Fruit fly (Drosophila melanogaster): ENCODE results near the gene Alp1.

Alp1 gene

DNA sequence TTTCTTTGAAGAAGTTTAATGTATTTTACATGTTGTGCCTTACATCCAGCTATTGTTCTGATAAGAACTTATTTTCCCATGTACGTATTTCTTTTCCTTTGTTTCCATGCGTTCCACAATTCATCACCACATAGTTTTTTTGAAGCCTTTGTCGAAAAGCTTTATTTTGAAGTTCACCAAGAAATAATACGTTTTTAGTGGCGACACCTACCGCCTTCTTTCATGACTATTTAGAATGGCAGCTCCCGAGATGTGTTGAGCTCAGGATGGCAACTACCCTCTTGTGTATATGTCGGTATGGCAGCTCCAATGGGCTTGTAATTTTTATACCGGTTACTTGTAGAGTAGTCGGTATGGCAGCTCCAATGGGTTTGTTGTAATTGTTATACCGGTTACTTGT lies 39.2 kb upstream of the Alp1 start (continued):
- TF ChIP-seq fru (optimal IDR thresholded peaks at IDR 0.05): no peak
- peak; percentile 90 for TF ChIP-seq CG3847 (GFP tag; IDR thresholded peaks at IDR 0.05)
- no peak for TF ChIP-seq CG14667 (GFP tag; IDR thresholded peaks at IDR 0.05)
- peak; percentile 36 for TF ChIP-seq gem (tag; optimal IDR thresholded peaks at IDR 0.05)
- no peak for TF ChIP-seq Sry-β (GFP tag; optimal IDR thresholded peaks at IDR 0.05)
- no peak for TF ChIP-seq vnd (GFP tag; IDR thresholded peaks at IDR 0.05; ENCODE audit: partially characterized antibody)
- no peak for TF ChIP-seq CG5180 (GFP tag; optimal IDR thresholded peaks at IDR 0.05)
- TF ChIP-seq CG1647 (GFP tag; optimal IDR thresholded peaks at IDR 0.05): no peak
- TF ChIP-seq MTF-1 (GFP tag; optimal IDR thresholded peaks at IDR 0.05; ENCODE audit: borderline replicate concordance): no peak
- no peak for TF ChIP-seq Hey (tag; optimal IDR thresholded peaks at IDR 0.05)
- TF ChIP-seq B-H2 (GFP tag; optimal IDR thresholded peaks at IDR 0.05): peak; percentile 50
- TF ChIP-seq pb (GFP tag; optimal IDR thresholded peaks at IDR 0.05): no peak
- peak; percentile 76 for TF ChIP-seq pfk (GFP tag; optimal IDR thresholded peaks at IDR 0.05)
- peak; percentile 13; the same call in 1 of the 2 replicates for TF ChIP-seq tna (GFP tag; IDR thresholded peaks at IDR 0.05; ENCODE audit: partially characterized antibody)
- no peak for TF ChIP-seq scrt (GFP tag; optimal IDR thresholded peaks at IDR 0.05)
- TF ChIP-seq CG18599 (GFP tag; optimal IDR thresholded peaks at IDR 0.05): no peak
- TF ChIP-seq da (GFP tag; optimal IDR thresholded peaks at IDR 0.05): no peak
- TF ChIP-seq Opbp (GFP tag; IDR thresholded peaks at IDR 0.05; ENCODE audit: partially characterized antibody): no peak
- TF ChIP-seq h (optimal IDR thresholded peaks at IDR 0.05): no peak
- TF ChIP-seq CG11723 (GFP tag; optimal IDR thresholded peaks at IDR 0.05): no peak
- TF ChIP-seq nau (GFP tag; optimal IDR thresholded peaks at IDR 0.05): no peak
- no peak for TF ChIP-seq Taf1 (GFP tag; IDR thresholded peaks at IDR 0.05)
- TF ChIP-seq CG7987 (GFP tag; optimal IDR thresholded peaks at IDR 0.05): peak; percentile 54
- TF ChIP-seq CG8924 (tag; optimal IDR thresholded peaks at IDR 0.05): no peak
- peak; percentile 38 for TF ChIP-seq CG10147 (GFP tag; optimal IDR thresholded peaks at IDR 0.05)
- TF ChIP-seq CG9797 (GFP tag; optimal IDR thresholded peaks at IDR 0.05): peak; percentile 29
- TF ChIP-seq CG2678 (tag; optimal IDR thresholded peaks at IDR 0.05): no peak
- peak; percentile 1 for TF ChIP-seq CG12744 (GFP tag; optimal IDR thresholded peaks at IDR 0.05)
- TF ChIP-seq chm (GFP tag; IDR thresholded peaks at IDR 0.05): no peak
- TF ChIP-seq CG11695 (GFP tag; IDR thresholded peaks at IDR 0.05): no peak
- no peak for TF ChIP-seq al (GFP tag; IDR thresholded peaks at IDR 0.05)
- peak; percentile 58 for TF ChIP-seq CG12659 (GFP tag; optimal IDR thresholded peaks at IDR 0.05)
- 0 out of 2 replicates have a peak, but pooled peaks have one; percentile 24 for TF ChIP-seq Xrp1 (GFP tag; IDR thresholded peaks at IDR 0.05)
- TF ChIP-seq CG3726 (GFP tag; IDR thresholded peaks at IDR 0.05): no peak
- TF ChIP-seq cad (GFP tag; optimal IDR thresholded peaks at IDR 0.05): no peak
- TF ChIP-seq mam (GFP tag; optimal IDR thresholded peaks at IDR 0.05): peak; percentile 19
- peak; percentile 27 for TF ChIP-seq CG30403 (GFP tag; optimal IDR thresholded peaks at IDR 0.05)
- TF ChIP-seq CG4424 (GFP tag; optimal IDR thresholded peaks at IDR 0.05): peak; percentile 25
- peak; percentile 53 for TF ChIP-seq Fer1 (GFP tag; optimal IDR thresholded peaks at IDR 0.05)
- peak; percentile 68 for TF ChIP-seq pzg (GFP tag; optimal IDR thresholded peaks at IDR 0.05)
- no peak for TF ChIP-seq CG34376 (GFP tag; optimal IDR thresholded peaks at IDR 0.05)
- no peak for TF ChIP-seq sens-2 (GFP tag; IDR thresholded peaks at IDR 0.05)
- no peak for TF ChIP-seq CG8388 (GFP tag; optimal IDR thresholded peaks at IDR 0.05)
- peak; percentile 87 for TF ChIP-seq CG3163 (GFP tag; optimal IDR thresholded peaks at IDR 0.05)
- no peak for TF ChIP-seq Hmx (GFP tag; optimal IDR thresholded peaks at IDR 0.05)
- no peak for TF ChIP-seq gsb (GFP tag; IDR thresholded peaks at IDR 0.05)
- TF ChIP-seq Meics (GFP tag; optimal IDR thresholded peaks at IDR 0.05): no peak
- TF ChIP-seq chn (GFP tag; optimal IDR thresholded peaks at IDR 0.05): no peak
- no peak for TF ChIP-seq Mes4 (GFP tag; optimal IDR thresholded peaks at IDR 0.05)
- no peak for TF ChIP-seq sd (tag; optimal IDR thresholded peaks at IDR 0.05)
- TF ChIP-seq CG10431 (GFP tag; optimal IDR thresholded peaks at IDR 0.05): peak; percentile 94
- TF ChIP-seq fd96Cb (tag; optimal IDR thresholded peaks at IDR 0.05): no peak

All from whole organism, embryonic.